Fruit fly (Drosophila melanogaster): ENCODE results near the gene FoxP.

dm6 chr3R:9694999-9695398, 35.7 kb downstream of the FoxP start:
- TF ChIP-seq CG8478 (optimal IDR thresholded peaks at IDR 0.05) (no peak), CTCF (optimal IDR thresholded peaks at IDR 0.05) (peak; percentile 73 to 85)
